Fruit fly (Drosophila melanogaster) whole organism, embryonic: ENCODE measurements around the gene CG31525.

Experiments used
- Antp ChIP-seq: fragments of 200-800 bp; sonication (Bioruptor generic); optimal IDR thresholded peaks from 3 replicates; lab custom pipeline; 2016; ENCODE audit warnings: missing biosample characterization, missing genetic modification characterization
- Bteb2 ChIP-seq: fragments of 200-800 bp; sonication (Bioruptor generic); optimal IDR thresholded peaks from 2 replicates; lab custom pipeline; 2016; ENCODE audit warnings: missing biosample characterization, missing genetic modification characterization
- CG11695 ChIP-seq: fragments of 200-800 bp; sonication (Bioruptor generic); IDR thresholded peaks from 3 replicates; pipeline ENCODE4 v1.3.6; 2022; ENCODE audit warnings: missing biosample characterization, missing genetic modification characterization
- CG1233 ChIP-seq: fragments of 200-800 bp; sonication (Bioruptor generic); optimal IDR thresholded peaks from 4 replicates; lab custom pipeline; 2018; ENCODE audit warnings: missing biosample characterization, mild to moderate bottlenecking, missing genetic modification characterization
- CG13123 ChIP-seq: fragments of 200-800 bp; sonication (Bioruptor generic); optimal IDR thresholded peaks from 2 replicates; lab custom pipeline; 2016; ENCODE audit warnings: missing biosample characterization, missing genetic modification characterization
- CG13624 ChIP-seq: fragments of 200-800 bp; sonication (Bioruptor generic); optimal IDR thresholded peaks from 2 replicates; lab custom pipeline; 2016; ENCODE audit warnings: missing biosample characterization, missing genetic modification characterization
- CG15696 ChIP-seq: fragments of 200-800 bp; sonication (Bioruptor generic); optimal IDR thresholded peaks from 2 replicates; lab custom pipeline; 2019; ENCODE audit warnings: missing biosample characterization, mild to moderate bottlenecking, missing genetic modification characterization, moderate library complexity
- CG16815 ChIP-seq: fragments of 200-800 bp; sonication (Bioruptor generic); optimal IDR thresholded peaks from 3 replicates; lab custom pipeline; 2017; ENCODE audit warnings: missing biosample characterization, mild to moderate bottlenecking, missing genetic modification characterization
- CG17829 ChIP-seq: fragments of 200-800 bp; optimal IDR thresholded peaks from 2 replicates; lab custom pipeline; 2019; ENCODE audit warnings: missing biosample characterization, mild to moderate bottlenecking, missing genetic modification characterization, moderate library complexity
- CG1832 ChIP-seq: fragments of 200-800 bp; sonication (Bioruptor generic); optimal IDR thresholded peaks from 2 replicates; lab custom pipeline; 2017; ENCODE audit warnings: missing biosample characterization, mild to moderate bottlenecking, missing genetic modification characterization, inconsistent platforms
- CG2129 ChIP-seq: fragments of 200-800 bp; sonication (Bioruptor generic); IDR thresholded peaks from 2 replicates; pipeline ENCODE4 v1.3.6; 2022; ENCODE audit warnings: missing biosample characterization, missing genetic modification characterization; ENCODE audit not compliant: partially characterized antibody
- CG2202 ChIP-seq: fragments of 200-800 bp; sonication (Bioruptor generic); optimal IDR thresholded peaks from 2 replicates; lab custom pipeline; 2018; ENCODE audit warnings: missing biosample characterization, mild to moderate bottlenecking, missing genetic modification characterization
- CG31388 ChIP-seq: fragments of 200-800 bp; sonication (Bioruptor generic); optimal IDR thresholded peaks from 2 replicates; lab custom pipeline; 2016; ENCODE audit warnings: missing biosample characterization, missing genetic modification characterization
- CG3163 ChIP-seq: fragments of 200-800 bp; sonication (Bioruptor generic); optimal IDR thresholded peaks from 3 replicates; lab custom pipeline; 2016; ENCODE audit warnings: missing biosample characterization, missing genetic modification characterization
- CG32532 ChIP-seq: fragments of 200-800 bp; sonication (Bioruptor generic); IDR thresholded peaks from 2 replicates; pipeline ENCODE4 v1.3.6; 2022; ENCODE audit warnings: missing biosample characterization, missing genetic modification characterization
- CG4282 ChIP-seq: fragments of 200-800 bp; sonication (Bioruptor generic); optimal IDR thresholded peaks from 2 replicates; lab custom pipeline; 2016; ENCODE audit warnings: missing biosample characterization, missing genetic modification characterization
- CG43689 ChIP-seq: fragments of 200-800 bp; sonication (Bioruptor generic); IDR thresholded peaks from 2 replicates; pipeline ENCODE4 v1.3.6; 2022; ENCODE audit warnings: missing biosample characterization, missing genetic modification characterization
- CG4617 ChIP-seq: fragments of 200-800 bp; sonication (Bioruptor generic); optimal IDR thresholded peaks from 3 replicates; lab custom pipeline; 2016; ENCODE audit warnings: missing biosample characterization, missing genetic modification characterization, borderline replicate concordance
- CG4854 ChIP-seq: fragments of 200-800 bp; sonication (Bioruptor generic); optimal IDR thresholded peaks from 2 replicates; lab custom pipeline; 2016; ENCODE audit warnings: missing biosample characterization, missing genetic modification characterization, inconsistent platforms
- CG8089 ChIP-seq: fragments of 200-800 bp; sonication (Bioruptor generic); optimal IDR thresholded peaks from 3 replicates; lab custom pipeline; 2016; ENCODE audit warnings: missing biosample characterization, missing genetic modification characterization
- CoRest ChIP-seq: fragments of 200-800 bp; sonication (Bioruptor generic); optimal IDR thresholded peaks from 3 replicates; lab custom pipeline; 2018; ENCODE audit warnings: missing biosample characterization, mild to moderate bottlenecking, missing genetic modification characterization, moderate library complexity
- Doc2 ChIP-seq: fragments of 200-800 bp; sonication (Bioruptor generic); IDR thresholded peaks from 2 replicates; pipeline ENCODE4 v1.3.6; 2022; ENCODE audit warnings: missing biosample characterization, missing genetic modification characterization
- Eip74EF ChIP-seq, 2 experiments: fragments of 200-800 bp in 1 of 2; fragments of >200 bp in 1 of 2; sonication (Bioruptor generic) in 1 of 2; optimal IDR thresholded peaks; 2 replicates each; lab custom pipeline; 2017 to 2019; ENCODE audit warnings: missing biosample characterization in 2 of 2, missing genetic modification characterization in 2 of 2, mild to moderate bottlenecking in 1 of 2, moderate library complexity in 1 of 2
- Ets65A ChIP-seq: fragments of 200-800 bp; sonication (Bioruptor generic); peaks from one replicate; lab custom pipeline; 2016; ENCODE audit warnings: missing biosample characterization, missing genetic modification characterization
- Fer1 ChIP-seq: fragments of 200-800 bp; sonication (Bioruptor generic); optimal IDR thresholded peaks from 2 replicates; lab custom pipeline; 2017; ENCODE audit warnings: missing biosample characterization, mild to moderate bottlenecking, missing genetic modification characterization
- Fer2 ChIP-seq: fragments of 200-800 bp; sonication (Bioruptor generic); optimal IDR thresholded peaks from 2 replicates; lab custom pipeline; 2018; ENCODE audit warnings: missing biosample characterization, mild to moderate bottlenecking, missing genetic modification characterization, moderate library complexity
- HLH4C ChIP-seq: fragments of 200-800 bp; sonication (Bioruptor generic); IDR thresholded peaks from 3 replicates; pipeline ENCODE4 v1.3.6; 2022; ENCODE audit warnings: missing biosample characterization, missing genetic modification characterization; ENCODE audit not compliant: partially characterized antibody
- Hmr ChIP-seq: fragments of 200-800 bp; sonication (Bioruptor generic); optimal IDR thresholded peaks from 3 replicates; lab custom pipeline; 2017; ENCODE audit warnings: mild to moderate bottlenecking, missing biosample characterization, missing genetic modification reagents, missing genetic modification characterization
- Hr39 ChIP-seq: fragments of >200 bp; optimal IDR thresholded peaks from 2 replicates; lab custom pipeline; 2017
- Oaz ChIP-seq: fragments of 200-800 bp; sonication (Bioruptor generic); IDR thresholded peaks from 2 replicates; pipeline ENCODE4 v1.3.6; 2022; ENCODE audit warnings: missing biosample characterization, missing genetic modification characterization
- Optix ChIP-seq: fragments of 200-800 bp; sonication (Bioruptor generic); IDR thresholded peaks from 3 replicates; pipeline ENCODE4 v1.3.6; 2022; ENCODE audit warnings: missing biosample characterization, missing genetic modification characterization
- Rfx ChIP-seq: fragments of 200-800 bp; sonication (Bioruptor generic); IDR thresholded peaks from 2 replicates; pipeline ENCODE4 v1.3.6; 2022; ENCODE audit warnings: missing biosample characterization, missing genetic modification characterization
- Sry-β ChIP-seq: fragments of 200-800 bp; sonication (Bioruptor generic); optimal IDR thresholded peaks from 2 replicates; lab custom pipeline; 2018; ENCODE audit warnings: missing biosample characterization, mild to moderate bottlenecking, missing genetic modification characterization, moderate library complexity
- TFAM ChIP-seq: fragments of 200-800 bp; sonication (Bioruptor generic); optimal IDR thresholded peaks from 2 replicates; lab custom pipeline; 2017; ENCODE audit warnings: missing biosample characterization, missing genetic modification characterization, inconsistent platforms
- ab ChIP-seq: fragments of 200-800 bp; sonication (Bioruptor generic); optimal IDR thresholded peaks from 2 replicates; lab custom pipeline; 2016; ENCODE audit warnings: missing biosample characterization, missing genetic modification characterization
- ase ChIP-seq: fragments of 200-800 bp; sonication (Bioruptor generic); IDR thresholded peaks from 3 replicates; pipeline ENCODE4 v1.3.6; 2022; ENCODE audit warnings: missing biosample characterization, missing genetic modification characterization
- da ChIP-seq: fragments of 200-800 bp; sonication (Bioruptor generic); optimal IDR thresholded peaks from 2 replicates; lab custom pipeline; 2016; ENCODE audit warnings: missing biosample characterization, missing genetic modification characterization
- danr ChIP-seq: fragments of 200-800 bp; sonication (Bioruptor generic); IDR thresholded peaks from 2 replicates; pipeline ENCODE4 v1.3.6; 2022; ENCODE audit warnings: missing biosample characterization, missing genetic modification characterization
- emc ChIP-seq: fragments of 200-800 bp; sonication (Bioruptor generic); optimal IDR thresholded peaks from 2 replicates; lab custom pipeline; 2016; ENCODE audit warnings: missing biosample characterization, missing genetic modification characterization
- fd3F ChIP-seq: fragments of 200-800 bp; sonication (Bioruptor generic); optimal IDR thresholded peaks from 2 replicates; lab custom pipeline; 2018; ENCODE audit warnings: missing biosample characterization, mild to moderate bottlenecking, missing genetic modification characterization, moderate library complexity
- gem ChIP-seq: fragments of 200-800 bp; sonication (Bioruptor generic); optimal IDR thresholded peaks from 2 replicates; lab custom pipeline; 2019; ENCODE audit warnings: missing biosample characterization, mild to moderate bottlenecking, missing genetic modification characterization, moderate library complexity
- jigr1 ChIP-seq: fragments of 200-800 bp; sonication (Bioruptor generic); IDR thresholded peaks from 3 replicates; pipeline ENCODE4 v1.3.6; 2022; ENCODE audit warnings: missing biosample characterization, missing genetic modification characterization
- jumu ChIP-seq: fragments of 200-800 bp; sonication (Bioruptor generic); optimal IDR thresholded peaks from 3 replicates; lab custom pipeline; 2016; ENCODE audit warnings: missing biosample characterization, missing genetic modification characterization
- kay ChIP-seq: fragments of 200-800 bp; sonication (Bioruptor generic); optimal IDR thresholded peaks from 2 replicates; lab custom pipeline; 2016; ENCODE audit warnings: missing biosample characterization, missing genetic modification characterization
- knrl ChIP-seq: fragments of 200-800 bp; sonication (Bioruptor generic); IDR thresholded peaks from 3 replicates; pipeline ENCODE4 v1.3.6; 2022; ENCODE audit warnings: missing biosample characterization, missing genetic modification characterization; ENCODE audit not compliant: partially characterized antibody
- lmd ChIP-seq: fragments of 200-800 bp; sonication (Bioruptor generic); IDR thresholded peaks from 2 replicates; pipeline ENCODE4 v1.3.6; 2022; ENCODE audit warnings: missing biosample characterization, missing genetic modification characterization
- luna ChIP-seq: fragments of 200-800 bp; sonication (Bioruptor generic); optimal IDR thresholded peaks from 2 replicates; lab custom pipeline; 2016; ENCODE audit warnings: missing biosample characterization, missing genetic modification characterization
- nerfin-1 ChIP-seq: fragments of 200-800 bp; sonication (Bioruptor generic); optimal IDR thresholded peaks from 3 replicates; lab custom pipeline; 2019; ENCODE audit warnings: missing biosample characterization, mild to moderate bottlenecking, missing genetic modification characterization, moderate library complexity
- nmo ChIP-seq: fragments of 200-800 bp; sonication (Bioruptor generic); optimal IDR thresholded peaks from 2 replicates; lab custom pipeline; 2018; ENCODE audit warnings: missing biosample characterization, mild to moderate bottlenecking, missing genetic modification characterization, moderate library complexity
- sug ChIP-seq: fragments of 200-800 bp; optimal IDR thresholded peaks from 2 replicates; lab custom pipeline; 2019; ENCODE audit warnings: missing biosample characterization, mild to moderate bottlenecking, missing genetic modification characterization, moderate library complexity

Gene CG31525

dm6 chr3R:4433441-4434077, 6.7 kb downstream of the CG31525 start, which contains the start of the genes eIF3a and CG1074 (continued):
- no peak for TF ChIP-seq Doc2 (GFP tag; lab: Robert Waterston, UW)
- peak; percentile 52 for TF ChIP-seq CG1233
- TF ChIP-seq CG2129 (GFP tag; lab: Robert Waterston, UW): peak; percentile 83
- peak; percentile 44 for TF ChIP-seq CG2202
- peak; percentile 52 for TF ChIP-seq Antp (GFP tag; lab: Kevin White, UChicago)
- TF ChIP-seq CG4282 (GFP tag; lab: Kevin White, UChicago): peak; percentile 56
- TF ChIP-seq Oaz (GFP tag; lab: Robert Waterston, UW): peak; percentile 37; the same call in 1 of the 2 replicates
- peak; percentile 77 for TF ChIP-seq sug (tag; lab: Kevin White, UChicago)
- TF ChIP-seq kay (GFP tag; lab: Kevin White, UChicago): no peak
- TF ChIP-seq da: peak; percentile 67
- TF ChIP-seq gem: no peak
- peak; percentile 95 for TF ChIP-seq HLH4C (GFP tag; lab: Robert Waterston, UW)
- peak; percentile 31 for TF ChIP-seq Bteb2 (GFP tag; lab: Kevin White, UChicago)
- TF ChIP-seq CG43689: no peak
- peak in 1 of 2 experiments; percentile 14 for TF ChIP-seq Eip74EF (GFP tag; optimal IDR thresholded peaks at IDR 0.05; lab: Kevin White, UChicago)
- TF ChIP-seq emc: peak; percentile 28
- TF ChIP-seq CG1832 (GFP tag; lab: Kevin White, UChicago): no peak
- TF ChIP-seq nmo (GFP tag; lab: Kevin White, UChicago): peak; percentile 77
- peak; percentile 42 for TF ChIP-seq jumu (GFP tag; lab: Kevin White, UChicago)
- peak; percentile 75 for TF ChIP-seq nerfin-1
- TF ChIP-seq CG4617 (GFP tag; lab: Kevin White, UChicago): peak; percentile 95
- TF ChIP-seq CG17829 (tag; lab: Kevin White, UChicago): peak; percentile 77
- TF ChIP-seq CG32532: peak; percentile 80
- TF ChIP-seq fd3F (GFP tag; lab: Kevin White, UChicago): peak; percentile 19
- TF ChIP-seq CG15696: peak; percentile 4
- no peak for TF ChIP-seq jigr1
- no peak for TF ChIP-seq danr (GFP tag; lab: Robert Waterston, UW)
- TF ChIP-seq TFAM (GFP tag; lab: Kevin White, UChicago): no peak
- TF ChIP-seq Hr39: no peak
- no peak for TF ChIP-seq CG16815
- TF ChIP-seq Sry-β: peak; percentile 38
- TF ChIP-seq lmd (GFP tag; lab: Robert Waterston, UW): peak; percentile 50; the same call in 1 of the 2 replicates
- peak; percentile 86 for TF ChIP-seq Rfx
- TF ChIP-seq CG3163: peak; percentile 99
- peak; percentile 16 for TF ChIP-seq CG13123 (GFP tag; lab: Kevin White, UChicago)
- no peak for TF ChIP-seq ab
- peak; percentile 55 for TF ChIP-seq CG4854 (GFP tag; lab: Kevin White, UChicago)
- TF ChIP-seq Fer1 (GFP tag; lab: Kevin White, UChicago): peak; percentile 82
- TF ChIP-seq CG13624 (GFP tag; lab: Kevin White, UChicago): peak; percentile 85
- TF ChIP-seq Ets65A (GFP tag; lab: Kevin White, UChicago): peak; percentile 95
- TF ChIP-seq CG11695: 0 out of 3 replicates have a peak, but pooled peaks have one; percentile 33
- TF ChIP-seq CoRest (tag; lab: Kevin White, UChicago): peak; percentile 51
- TF ChIP-seq ase (GFP tag; lab: Robert Waterston, UW): peak; percentile 48; the same call in 1 of the 3 replicates
- peak; percentile 97 for TF ChIP-seq knrl (GFP tag; lab: Robert Waterston, UW)
- TF ChIP-seq CG8089 (GFP tag; lab: Kevin White, UChicago): peak; percentile 73
- TF ChIP-seq Optix (GFP tag; lab: Robert Waterston, UW): peak; percentile 60; the same call in 2 of the 3 replicates
- TF ChIP-seq CG31388 (GFP tag; lab: Kevin White, UChicago): no peak
- peak; percentile 33 for TF ChIP-seq Fer2 (tag; lab: Kevin White, UChicago)
- no peak for TF ChIP-seq Hmr (GFP tag; lab: Kevin White, UChicago)
- TF ChIP-seq luna (GFP tag; lab: Kevin White, UChicago): peak; percentile 51
